Worm (Caenorhabditis elegans): ENCODE results near the gene ketn-1.

- TF ChIP-seq nhr-11 (tag; optimal IDR thresholded peaks at IDR 0.05) = no peak
- TF ChIP-seq ZK546.5 (tag; optimal IDR thresholded peaks at IDR 0.05) = no peak
- TF ChIP-seq R02D3.7 (tag; optimal IDR thresholded peaks at IDR 0.05) = no peak
- no peak for TF ChIP-seq nhr-28 (tag; optimal IDR thresholded peaks at IDR 0.05)
- TF ChIP-seq ztf-4 (tag; optimal IDR thresholded peaks at IDR 0.05) = no peak
- no peak for TF ChIP-seq ztf-11 (tag; optimal IDR thresholded peaks at IDR 0.05)
- TF ChIP-seq fos-1 (tag; optimal IDR thresholded peaks at IDR 0.05) = no peak
- TF ChIP-seq nhr-23 (tag; optimal IDR thresholded peaks at IDR 0.05) = no peak
- TF ChIP-seq mdl-1 (tag; optimal IDR thresholded peaks at IDR 0.05) = no peak
- no peak for TF ChIP-seq aly-2 (tag; optimal IDR thresholded peaks at IDR 0.05)
- TF ChIP-seq zag-1 (tag; optimal IDR thresholded peaks at IDR 0.05) = no peak
- no peak for TF ChIP-seq pqm-1 (tag; optimal IDR thresholded peaks at IDR 0.05)
- no peak for TF ChIP-seq snpc-4 (tag; optimal IDR thresholded peaks at IDR 0.05)
- TF ChIP-seq ceh-82 (tag; optimal IDR thresholded peaks at IDR 0.05) = no peak
Measured at ce11 chrV:2809443-2809842, 1.8 kb upstream of the ketn-1 start.
